Worm (Caenorhabditis elegans): Measurements from ENCODE around the gene C17C3.24.
A peak's percentile ranks its signal among the peaks of the same experiment; 100 is the strongest.

Gene C17C3.24

DNA sequence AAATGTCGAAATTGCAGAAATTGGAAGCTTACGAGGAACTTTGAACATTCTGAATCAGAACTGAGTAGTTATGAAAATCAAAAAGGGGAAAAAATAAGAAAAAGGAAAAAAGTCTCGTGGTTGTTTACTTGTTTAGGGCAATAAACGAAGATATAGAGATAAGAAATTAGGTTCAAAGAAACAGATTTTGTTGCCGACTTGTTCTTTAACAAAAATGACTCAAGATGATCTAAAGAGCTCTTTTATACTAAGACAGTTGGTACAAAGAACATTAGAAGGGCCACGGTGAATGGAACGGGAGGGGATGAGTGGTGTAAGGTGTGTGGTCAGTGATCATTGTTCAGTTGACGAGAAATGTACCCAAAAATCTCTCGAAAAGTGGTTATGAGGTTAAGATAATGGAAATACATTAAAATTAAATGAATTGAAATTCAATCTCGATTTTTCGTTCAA, 5.9 kb upstream of the C17C3.24 start, which contains the start of gene acdh-2:
TSS of gene acdh-2 (minus strand) at position 51 of the 453 bp plus-strand sequence.
- no peak for TF ChIP-seq Y67H2A.10 (GFP tag; conservative IDR thresholded peaks at IDR 0.05)
- no peak for TF ChIP-seq snpc-4 (GFP tag; optimal IDR thresholded peaks at IDR 0.05)
- peak in 2 of 4 experiments; percentile 3 to 50 for TF ChIP-seq snpc-4 (tag; optimal IDR thresholded peaks at IDR 0.05)

DNA sequence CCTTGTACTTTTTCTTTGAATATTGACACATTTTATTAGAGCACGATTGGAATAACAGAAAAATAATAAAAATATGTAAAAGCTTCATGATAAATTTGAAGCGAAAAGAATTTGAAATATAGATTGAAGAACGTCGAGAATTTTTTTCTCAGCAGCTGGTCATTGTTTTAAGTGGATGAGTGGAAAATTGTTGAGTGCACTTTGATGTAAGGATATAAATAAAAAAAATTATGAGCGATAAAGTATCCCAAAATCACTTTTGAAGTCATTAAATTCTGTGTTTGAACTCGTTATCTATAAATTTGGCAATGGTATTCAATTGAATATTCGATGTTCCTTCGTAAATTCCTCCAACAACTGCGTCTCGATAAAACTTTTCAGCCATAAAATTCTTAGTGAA, 3.2 kb upstream of the C17C3.24 start, which contains the start of gene ins-13:
TSS of gene ins-13 (minus strand) at position 101 of the 400 bp plus-strand sequence.
- TF ChIP-seq sea-2 (GFP tag; IDR thresholded peaks at IDR 0.05) (no peak), ZK185.1 (tag; optimal IDR thresholded peaks at IDR 0.05; ENCODE audit: poor library complexity, severe bottlenecking) (peak; percentile 29)

DNA sequence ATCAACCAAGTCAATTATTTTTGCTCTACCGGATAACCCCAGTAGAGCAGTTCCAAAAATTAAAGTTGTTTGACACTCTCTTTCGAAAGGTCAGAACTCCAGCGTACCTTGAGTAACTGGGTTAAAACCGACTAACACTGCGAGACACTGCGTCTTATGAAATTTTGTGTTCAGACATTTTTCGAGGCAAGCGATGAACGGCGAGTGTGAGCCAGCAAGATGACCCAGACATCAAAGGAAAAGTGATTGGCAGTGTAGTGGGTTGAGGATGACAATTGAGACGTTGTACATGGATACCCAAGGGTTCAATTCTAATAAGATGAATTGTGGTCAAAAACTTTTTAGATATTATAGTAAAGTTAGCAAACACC, 2.5 kb upstream of the C17C3.24 start:
- TF ChIP-seq madf-6 (GFP tag; IDR thresholded peaks at IDR 0.05) (peak; percentile 30; the same call in 1 of the 2 replicates), pha-4 (tag; optimal IDR thresholded peaks at IDR 0.05) (peak; percentile 92), T26A5.8 (tag; optimal IDR thresholded peaks at IDR 0.05) (no peak), K12H6.12 (tag; optimal IDR thresholded peaks at IDR 0.05) (no peak), ama-1 (optimal IDR thresholded peaks at IDR 0.05) (peak; percentile 98), ama-1 (GFP tag; optimal IDR thresholded peaks at IDR 0.05) (no peak), ceh-58 (GFP tag; IDR thresholded peaks at IDR 0.05) (no peak), lin-54 (GFP tag; optimal IDR thresholded peaks at IDR 0.05) (peak; percentile 25), F23B12.7 (tag; optimal IDR thresholded peaks at IDR 0.05; ENCODE audit: insufficient read depth) (peak; percentile 25), F22D6.2 (tag; optimal IDR thresholded peaks at IDR 0.05) (peak; percentile 32), C06A6.2 (GFP tag; conservative IDR thresholded peaks at IDR 0.05) (peak; percentile 78), tbp1 (GFP tag; optimal IDR thresholded peaks at IDR 0.05) (peak; percentile 74), bed-1 (GFP tag; IDR thresholded peaks at IDR 0.05) (no peak), attf-5 (GFP tag; optimal IDR thresholded peaks at IDR 0.05) (peak; percentile 34), egl-18 (GFP tag; IDR thresholded peaks at IDR 0.05) (0 out of 2 replicates have a peak, but pooled peaks have one; percentile 9), fkh-3 (tag; optimal IDR thresholded peaks at IDR 0.05) (no peak), hsf-1 (GFP tag; IDR thresholded peaks at IDR 0.05) (peak; percentile 11; the same call in 1 of the 2 replicates), rcor-1 (GFP tag; IDR thresholded peaks at IDR 0.05) (peak; percentile 31; the same call in 1 of the 2 replicates), attf-6 (GFP tag; IDR thresholded peaks at IDR 0.05) (peak; percentile 98), hlh-26 (GFP tag; conservative IDR thresholded peaks at IDR 0.05) (no peak), lsl-1 (GFP tag; optimal IDR thresholded peaks at IDR 0.05) (no peak), zim-3 (tag; optimal IDR thresholded peaks at IDR 0.05) (no peak), sdz-38 (tag; optimal IDR thresholded peaks at IDR 0.05) (no peak), repo-1 (tag; optimal IDR thresholded peaks at IDR 0.05) (no peak), nhr-80 (tag; optimal IDR thresholded peaks at IDR 0.05) (peak; percentile 11), hrde-1 (tag; optimal IDR thresholded peaks at IDR 0.05; ENCODE audit: borderline replicate concordance) (no peak), lir-1 (GFP tag; conservative IDR thresholded peaks at IDR 0.05) (no peak), egrh-3 (GFP tag; IDR thresholded peaks at IDR 0.05) (no peak), F33H1.4 (GFP tag; IDR thresholded peaks at IDR 0.05) (no peak), ztf-26 (tag; optimal IDR thresholded peaks at IDR 0.05) (no peak), efl-1 (GFP tag; optimal IDR thresholded peaks at IDR 0.05) (no peak), B0261.1 (tag; optimal IDR thresholded peaks at IDR 0.05) (no peak), ztf-25 (GFP tag; IDR thresholded peaks at IDR 0.05) (no peak), ztf-22 (GFP tag; optimal IDR thresholded peaks at IDR 0.05) (peak; percentile 50), pbrm-1 (GFP tag; IDR thresholded peaks at IDR 0.05) (peak; percentile 93), snpc-1.1 (tag; optimal IDR thresholded peaks at IDR 0.05; ENCODE audit: insufficient read depth) (peak; percentile 82), F57A8.1 (GFP tag; optimal IDR thresholded peaks at IDR 0.05) (no peak), snpc-4 (GFP tag; optimal IDR thresholded peaks at IDR 0.05) (peak; percentile 93), snpc-4 (tag; optimal IDR thresholded peaks at IDR 0.05) (peak; percentile 98 to 99 (median 98)), cebp-1 (GFP tag; IDR thresholded peaks at IDR 0.05) (peak; percentile 64), cebp-1 (tag; optimal IDR thresholded peaks at IDR 0.05) (peak; percentile 60), ets-4 (GFP tag; optimal IDR thresholded peaks at IDR 0.05) (peak; percentile 33)

Data from whole organism, young adult.